Fruit fly (Drosophila melanogaster): ENCODE data around the gene CG14024.

The CG14024 gene

DNA sequence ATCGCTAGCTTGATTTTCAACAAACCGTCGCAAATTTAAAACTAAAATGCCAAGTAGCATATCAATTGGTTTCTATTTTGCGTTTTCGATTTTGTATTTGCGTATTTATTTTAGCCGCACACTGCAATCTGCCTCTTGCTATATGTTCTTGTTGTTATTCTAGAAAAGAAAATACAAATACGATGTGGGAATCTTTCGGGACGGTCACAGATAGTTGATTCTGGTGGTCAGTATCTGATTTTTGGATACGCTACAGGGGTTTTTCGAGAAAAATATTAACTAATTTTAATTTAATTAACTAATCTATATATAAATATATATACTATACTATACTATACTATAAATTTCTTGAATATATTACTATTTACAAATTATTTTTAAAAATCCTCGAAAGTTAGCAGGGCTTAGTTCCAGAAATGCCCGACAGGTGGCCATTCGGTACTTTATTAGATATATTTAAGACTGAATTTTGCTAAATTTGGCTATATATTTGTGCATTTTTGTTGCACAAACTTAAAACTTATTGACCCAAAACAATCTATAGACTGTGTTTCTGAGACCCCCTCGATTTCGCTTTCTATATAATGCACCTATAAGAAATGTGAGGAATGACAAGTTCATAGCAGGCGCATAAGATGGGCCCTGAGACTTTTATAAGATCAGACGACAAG is 14.3 kb upstream of the CG14024 start, which contains the start of gene CG14022:
TSS of gene CG14022 (minus strand) at position 51 of the 671 bp plus-strand sequence.
- TF ChIP-seq CG17806 (tag; optimal IDR thresholded peaks at IDR 0.05): no peak
- peak; percentile 2 for TF ChIP-seq CG14655 (GFP tag; optimal IDR thresholded peaks at IDR 0.05)
- no peak for TF ChIP-seq gl (tag; optimal IDR thresholded peaks at IDR 0.05)
- TF ChIP-seq CG32121 (GFP tag; IDR thresholded peaks at IDR 0.05): no peak

DNA sequence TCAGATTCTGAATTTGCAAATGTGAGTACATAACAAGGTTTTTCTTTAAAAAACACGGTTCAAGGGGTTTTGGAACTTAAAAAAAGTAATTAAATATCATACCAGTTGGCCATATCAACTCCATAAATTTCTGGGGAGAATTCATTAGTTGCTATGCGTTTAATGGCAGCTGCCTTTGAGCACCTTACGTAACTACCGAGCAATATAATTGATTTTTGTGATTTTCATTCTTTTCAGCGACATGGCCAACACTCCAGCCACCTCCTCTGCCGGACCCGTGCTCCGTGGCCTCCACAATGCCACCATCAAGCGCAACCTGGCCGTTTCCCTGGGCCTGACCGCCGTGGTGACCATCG is 12.5 kb upstream of the CG14024 start:
- no peak for TF ChIP-seq rn (GFP tag; IDR thresholded peaks at IDR 0.05)
- peak; percentile 43 for TF ChIP-seq EcR (GFP tag; optimal IDR thresholded peaks at IDR 0.05)
- no peak for TF ChIP-seq CG13204 (GFP tag; optimal IDR thresholded peaks at IDR 0.05)

DNA sequence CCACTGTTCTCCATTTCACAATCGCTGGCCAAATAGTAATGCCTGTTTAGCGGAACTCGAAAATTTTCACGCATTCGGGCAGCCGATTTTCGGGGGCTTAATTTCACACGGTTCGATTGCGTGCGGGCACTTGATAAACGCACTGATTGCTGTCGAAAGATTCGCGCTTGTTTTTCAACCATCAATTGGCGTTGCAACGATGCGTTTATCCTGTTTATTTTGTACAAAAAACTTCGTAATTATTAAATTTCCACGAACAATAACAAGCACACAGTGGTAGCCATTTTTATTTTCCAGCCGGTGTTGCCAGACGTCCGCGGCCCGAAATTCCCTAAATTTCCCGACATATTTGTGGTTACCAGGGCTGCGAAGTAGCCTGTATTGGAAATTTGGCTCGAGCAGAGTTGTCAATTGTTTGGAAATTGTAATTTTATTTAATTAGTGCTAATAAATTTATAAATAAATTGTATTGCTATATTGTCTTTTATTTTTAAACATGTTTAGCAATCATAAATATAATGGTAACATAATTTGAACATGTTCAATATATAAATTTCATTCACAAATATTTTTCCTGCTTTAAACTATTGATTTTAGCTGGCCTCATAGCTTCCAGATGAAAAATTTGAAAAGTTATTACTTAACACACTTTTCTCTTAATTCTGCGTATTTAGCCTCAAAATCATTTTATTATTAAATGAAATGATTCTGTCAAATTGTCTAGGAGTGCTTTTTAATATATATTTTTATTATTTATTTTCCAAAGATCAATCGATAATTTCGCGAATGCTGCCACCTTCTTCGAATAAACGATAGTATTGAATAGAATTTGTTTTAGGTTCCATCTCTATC is 11.9 kb upstream of the CG14024 start, which contains the start of the genes Ncoa6 and cype:
TSS of gene Ncoa6 (minus strand) at position 270 of the 852 bp plus-strand sequence.
TSS of gene cype (plus strand) at position 814 of the 852 bp plus-strand sequence.
- peak; percentile 14; the same call in 1 of the 3 replicates for TF ChIP-seq fd96Ca (GFP tag; IDR thresholded peaks at IDR 0.05)
- peak; percentile 3 for TF ChIP-seq CG8301 (tag; optimal IDR thresholded peaks at IDR 0.05)
- TF ChIP-seq CG14655 (GFP tag; optimal IDR thresholded peaks at IDR 0.05): peak; percentile 26
- peak; percentile 25 for TF ChIP-seq Snoo (tag; optimal IDR thresholded peaks at IDR 0.05)
- TF ChIP-seq CG12605 (GFP tag; IDR thresholded peaks at IDR 0.05): no peak
- TF ChIP-seq CG13204 (GFP tag; optimal IDR thresholded peaks at IDR 0.05): no peak
- peak; percentile 51 for TF ChIP-seq CG17806 (tag; optimal IDR thresholded peaks at IDR 0.05)
- peak; percentile 46 for TF ChIP-seq CG15710 (tag; optimal IDR thresholded peaks at IDR 0.05)
- TF ChIP-seq rn (GFP tag; IDR thresholded peaks at IDR 0.05): no peak
- no peak for TF ChIP-seq EcR (GFP tag; optimal IDR thresholded peaks at IDR 0.05)
- TF ChIP-seq CG32121 (GFP tag; IDR thresholded peaks at IDR 0.05): peak; percentile 43; the same call in 1 of the 2 replicates
- TF ChIP-seq CG4496 (GFP tag; IDR thresholded peaks at IDR 0.05): peak; percentile 59; the same call in 1 of the 3 replicates
- TF ChIP-seq CG10348 (GFP tag; IDR thresholded peaks at IDR 0.05): no peak
- TF ChIP-seq Ets98B (GFP tag; IDR thresholded peaks at IDR 0.05): peak; percentile 21
- TF ChIP-seq Pif1B (GFP tag; optimal IDR thresholded peaks at IDR 0.05): no peak
- peak; percentile 17 for TF ChIP-seq CG34367 (tag; optimal IDR thresholded peaks at IDR 0.05)
- TF ChIP-seq gl (tag; optimal IDR thresholded peaks at IDR 0.05): no peak
- TF ChIP-seq CG9948 (tag; optimal IDR thresholded peaks at IDR 0.05): peak; percentile 33
- TF ChIP-seq CG8159 (tag; optimal IDR thresholded peaks at IDR 0.05): peak; percentile 52
- TF ChIP-seq D1 (tag; optimal IDR thresholded peaks at IDR 0.05): no peak
- TF ChIP-seq Pif1A (GFP tag; optimal IDR thresholded peaks at IDR 0.05): no peak

DNA sequence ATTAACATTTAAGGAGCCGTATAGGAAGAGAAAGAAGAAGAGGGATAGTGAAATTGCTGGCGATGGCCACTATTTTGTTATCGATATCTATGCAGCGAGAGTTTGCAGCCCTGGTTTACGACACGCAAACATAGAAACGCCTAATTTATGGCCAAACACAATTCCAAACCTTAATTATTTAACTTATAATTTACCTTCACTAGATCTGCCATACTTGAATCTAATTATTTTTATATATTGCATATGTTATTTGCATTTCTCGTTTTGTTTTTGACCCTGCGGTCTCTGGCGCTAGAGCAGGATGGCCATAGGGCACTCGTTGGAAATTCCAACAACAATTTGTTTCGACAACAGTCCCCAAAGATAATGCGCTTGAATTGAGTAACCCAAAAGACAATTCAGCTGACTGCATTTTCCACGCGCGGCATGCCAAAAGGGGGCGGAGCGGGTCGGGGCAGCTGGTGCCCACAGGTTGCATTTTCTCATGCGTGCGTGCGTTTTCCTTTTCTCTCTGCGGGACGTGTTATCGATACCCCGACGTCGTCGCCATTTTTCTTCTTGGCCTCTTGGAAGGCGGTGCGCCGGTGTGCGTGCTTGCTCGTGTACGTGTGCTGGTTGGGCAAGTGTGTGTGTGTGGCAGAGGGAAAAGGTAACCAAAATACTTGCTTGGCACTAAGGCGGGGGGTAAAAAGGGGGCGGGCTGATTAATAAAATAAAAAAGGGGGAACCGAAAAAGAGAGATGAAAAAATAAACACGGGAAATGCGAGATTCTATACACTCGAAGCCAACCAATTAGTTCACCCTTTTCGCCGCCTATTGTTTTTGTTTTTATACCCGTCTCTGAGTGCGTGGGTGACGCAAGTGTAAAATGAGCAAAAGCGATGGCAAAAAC is 10.5 kb upstream of the CG14024 start:
- no peak for TF ChIP-seq CG14655 (GFP tag; optimal IDR thresholded peaks at IDR 0.05)
- peak; percentile 42 for TF ChIP-seq EcR (GFP tag; optimal IDR thresholded peaks at IDR 0.05)
- peak; percentile 52 for TF ChIP-seq Pif1B (GFP tag; optimal IDR thresholded peaks at IDR 0.05)
- peak; percentile 94 for TF ChIP-seq CG4496 (GFP tag; IDR thresholded peaks at IDR 0.05)
- TF ChIP-seq CG12605 (GFP tag; IDR thresholded peaks at IDR 0.05): peak; percentile 92
- peak; percentile 67 for TF ChIP-seq CG8159 (tag; optimal IDR thresholded peaks at IDR 0.05)
- TF ChIP-seq gl (tag; optimal IDR thresholded peaks at IDR 0.05): peak; percentile 58
- TF ChIP-seq Ets98B (GFP tag; IDR thresholded peaks at IDR 0.05): peak; percentile 94
- peak; percentile 85 for TF ChIP-seq rn (GFP tag; IDR thresholded peaks at IDR 0.05)
- TF ChIP-seq CG15710 (tag; optimal IDR thresholded peaks at IDR 0.05): peak; percentile 77
- no peak for TF ChIP-seq D1 (tag; optimal IDR thresholded peaks at IDR 0.05)
- TF ChIP-seq CG9948 (tag; optimal IDR thresholded peaks at IDR 0.05): peak; percentile 54
- no peak for TF ChIP-seq Pif1A (GFP tag; optimal IDR thresholded peaks at IDR 0.05)
- TF ChIP-seq CG8301 (tag; optimal IDR thresholded peaks at IDR 0.05): no peak
- TF ChIP-seq CG34367 (tag; optimal IDR thresholded peaks at IDR 0.05): peak; percentile 57
- TF ChIP-seq fd96Ca (GFP tag; IDR thresholded peaks at IDR 0.05): peak; percentile 95
- peak; percentile 94 for TF ChIP-seq CG32121 (GFP tag; IDR thresholded peaks at IDR 0.05)
- peak; percentile 58; the same call in 1 of the 2 replicates for TF ChIP-seq CG10348 (GFP tag; IDR thresholded peaks at IDR 0.05)
- peak; percentile 63 for TF ChIP-seq CG17806 (tag; optimal IDR thresholded peaks at IDR 0.05)
- TF ChIP-seq CG13204 (GFP tag; optimal IDR thresholded peaks at IDR 0.05): peak; percentile 60
- TF ChIP-seq Snoo (tag; optimal IDR thresholded peaks at IDR 0.05): peak; percentile 82

DNA sequence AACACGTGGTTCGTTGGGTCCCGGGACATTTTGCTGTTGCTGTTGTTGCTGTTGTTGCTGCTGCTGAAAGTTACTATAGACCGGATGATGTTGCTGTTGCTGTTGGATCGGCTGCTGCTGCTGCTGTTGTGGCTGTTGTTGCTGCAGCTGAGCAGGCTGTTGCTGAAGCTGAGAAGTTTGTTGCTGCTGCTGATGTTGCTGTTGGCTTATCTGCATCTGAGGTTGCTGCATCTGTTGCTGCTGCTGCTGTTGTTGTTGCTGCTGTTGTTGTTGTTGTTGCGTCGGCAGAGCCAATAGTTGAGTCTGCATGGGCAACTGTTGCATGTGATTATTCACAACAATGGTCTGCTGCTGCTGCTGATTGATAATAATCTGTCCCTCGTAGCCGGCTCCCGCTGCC is 6.3 kb upstream of the CG14024 start:
- TF ChIP-seq CG34367 (tag; optimal IDR thresholded peaks at IDR 0.05) (no peak), CG17806 (tag; optimal IDR thresholded peaks at IDR 0.05) (no peak), CG10348 (GFP tag; IDR thresholded peaks at IDR 0.05) (no peak), fd96Ca (GFP tag; IDR thresholded peaks at IDR 0.05) (no peak), Pif1B (GFP tag; optimal IDR thresholded peaks at IDR 0.05) (no peak), CG14655 (GFP tag; optimal IDR thresholded peaks at IDR 0.05) (no peak), CG13204 (GFP tag; optimal IDR thresholded peaks at IDR 0.05) (no peak), CG12605 (GFP tag; IDR thresholded peaks at IDR 0.05) (no peak), EcR (GFP tag; optimal IDR thresholded peaks at IDR 0.05) (no peak), gl (tag; optimal IDR thresholded peaks at IDR 0.05) (no peak), Pif1A (GFP tag; optimal IDR thresholded peaks at IDR 0.05) (no peak), Ets98B (GFP tag; IDR thresholded peaks at IDR 0.05) (no peak), CG32121 (GFP tag; IDR thresholded peaks at IDR 0.05) (no peak)

Data from whole organism, pupa.